Worm (Caenorhabditis elegans) whole organism, early embryonic: ENCODE data around the gene W04G3.7.

Experiments used
- ama-1 ChIP-seq: fragments of 150-350 bp; optimal IDR thresholded peaks from 2 replicates; lab custom pipeline; 2014
- ceh-36 ChIP-seq: sonication (generic microtip); optimal IDR thresholded peaks from 2 replicates; lab custom pipeline; 2016; ENCODE audit warnings: missing genetic modification characterization, inconsistent platforms, missing compliant biosample characterization
- flt-1 ChIP-seq: fragments of 200-800 bp; sonication (Bioruptor generic); IDR thresholded peaks from 2 replicates; pipeline ENCODE4 v1.3.6; 2022; ENCODE audit warnings: missing genetic modification characterization, missing compliant biosample characterization
- hmbx-1 ChIP-seq: sonication (generic microtip); optimal IDR thresholded peaks from 2 replicates; lab custom pipeline; 2016; ENCODE audit warnings: mild to moderate bottlenecking, missing genetic modification characterization, missing compliant biosample characterization
- hmg-4 ChIP-seq: fragments of 200-800 bp; sonication (Bioruptor generic); optimal IDR thresholded peaks from 2 replicates; lab custom pipeline; 2018; ENCODE audit warnings: mild to moderate bottlenecking, missing genetic modification characterization, missing compliant biosample characterization
- pes-1 ChIP-seq: fragments of 200-800 bp; sonication (Bioruptor generic); IDR thresholded peaks from 2 replicates; pipeline ENCODE4 v1.3.6; 2022; ENCODE audit warnings: missing genetic modification reagents, missing genetic modification characterization, missing compliant biosample characterization
- scrt-1 ChIP-seq: fragments of 200-800 bp; sonication (Bioruptor generic); IDR thresholded peaks from 2 replicates; pipeline ENCODE4 v1.3.6; 2022; ENCODE audit warnings: missing genetic modification characterization, missing compliant biosample characterization
- tra-4 ChIP-seq: sonication (generic microtip); optimal IDR thresholded peaks from 2 replicates; lab custom pipeline; 2017; ENCODE audit warnings: missing genetic modification characterization, missing compliant biosample characterization

DNA sequence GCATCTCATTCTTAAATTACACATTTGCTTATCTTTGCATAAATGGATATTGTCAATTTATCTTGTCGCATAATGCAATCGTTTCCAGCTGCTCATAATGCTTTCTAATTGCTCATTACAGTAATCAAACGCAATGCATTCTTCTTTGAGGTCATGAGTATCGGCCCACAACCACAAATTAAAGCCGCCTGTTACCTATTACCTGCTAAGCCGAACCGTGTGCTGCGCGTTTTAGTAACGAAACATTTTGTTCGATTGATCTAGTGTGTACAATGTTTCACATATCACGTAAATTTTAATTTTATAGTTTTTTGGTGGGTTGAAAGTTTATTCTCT, 51.1 kb downstream of the W04G3.7 start:
- TF ChIP-seq flt-1, result no peak
- TF ChIP-seq ama-1 (lab: Kevin White, UChicago), result no peak
- no peak for TF ChIP-seq pes-1 (GFP tag; lab: Robert Waterston, UW)
- no peak for TF ChIP-seq tra-4
- TF ChIP-seq hmbx-1 (tag; lab: Kevin White, UChicago), result no peak
- TF ChIP-seq hmg-4 (GFP tag; lab: Kevin White, UChicago), result no peak
- no peak for TF ChIP-seq ceh-36
- TF ChIP-seq scrt-1, result no peak
